Fruit fly (Drosophila melanogaster) whole organism, prepupa: ENCODE results near the gene sinu.
A peak's percentile ranks its signal among the peaks of the same experiment; 100 is the strongest.

Experiments used
- CG10631 ChIP-seq: fragments of 200-800 bp; sonication (Bioruptor generic); optimal IDR thresholded peaks from 2 replicates; lab custom pipeline; 2016; ENCODE audit warnings: missing biosample characterization, missing genetic modification characterization
- CG10669 ChIP-seq: fragments of 200-800 bp; sonication (Bioruptor generic); optimal IDR thresholded peaks from 3 replicates; lab custom pipeline; 2018; ENCODE audit warnings: missing biosample characterization, mild to moderate bottlenecking, missing genetic modification characterization, moderate library complexity
- CG11294 ChIP-seq: fragments of 200-800 bp; sonication (Bioruptor generic); IDR thresholded peaks from 2 replicates; pipeline ENCODE4 v1.3.6; 2022; ENCODE audit warnings: missing biosample characterization, missing genetic modification characterization
- CG15336 ChIP-seq: fragments of 200-800 bp; sonication (Bioruptor generic); IDR thresholded peaks from 2 replicates; pipeline ENCODE4 v1.3.6; 2022; ENCODE audit warnings: missing biosample characterization, missing genetic modification characterization
- CG16779 ChIP-seq: fragments of 200-800 bp; sonication (Bioruptor generic); optimal IDR thresholded peaks from 3 replicates; lab custom pipeline; 2017; ENCODE audit warnings: missing biosample characterization, mild to moderate bottlenecking, missing genetic modification characterization
- CG3032 ChIP-seq: fragments of 200-800 bp; optimal IDR thresholded peaks from 2 replicates; lab custom pipeline; 2019; ENCODE audit warnings: missing biosample characterization, mild to moderate bottlenecking, missing genetic modification characterization, moderate library complexity
- CG32006 ChIP-seq: fragments of 200-800 bp; sonication (Bioruptor generic); optimal IDR thresholded peaks from 3 replicates; lab custom pipeline; 2017; ENCODE audit warnings: missing biosample characterization, mild to moderate bottlenecking, missing genetic modification characterization
- CG34406 ChIP-seq: fragments of 200-800 bp; sonication (Bioruptor generic); optimal IDR thresholded peaks from 3 replicates; lab custom pipeline; 2016; ENCODE audit warnings: missing biosample characterization, missing genetic modification characterization
- CG3919 ChIP-seq: fragments of 200-800 bp; sonication (Bioruptor generic); optimal IDR thresholded peaks from 3 replicates; lab custom pipeline; 2016; ENCODE audit warnings: missing biosample characterization, missing genetic modification characterization
- CG4318 ChIP-seq: fragments of 200-800 bp; sonication (Bioruptor generic); optimal IDR thresholded peaks from 3 replicates; lab custom pipeline; 2017; ENCODE audit warnings: missing biosample characterization, mild to moderate bottlenecking, missing genetic modification characterization
- CG8119 ChIP-seq: fragments of 200-800 bp; sonication (Bioruptor generic); IDR thresholded peaks from 3 replicates; pipeline ENCODE4 v1.3.6; 2022; ENCODE audit warnings: missing biosample characterization, missing genetic modification characterization
- CG8319 ChIP-seq: fragments of 200-800 bp; sonication (Bioruptor generic); optimal IDR thresholded peaks from 3 replicates; lab custom pipeline; 2016; ENCODE audit warnings: missing biosample characterization, missing genetic modification characterization
- CG8632 ChIP-seq: fragments of 200-800 bp; sonication (Bioruptor generic); optimal IDR thresholded peaks from 3 replicates; lab custom pipeline; 2016; ENCODE audit warnings: missing biosample characterization, missing genetic modification characterization
- CG9139 ChIP-seq: fragments of 200-800 bp; sonication (Bioruptor generic); optimal IDR thresholded peaks from 3 replicates; lab custom pipeline; 2017; ENCODE audit warnings: missing biosample characterization, mild to moderate bottlenecking, missing genetic modification characterization
- Eip75B ChIP-seq: fragments of 200-800 bp; sonication (Bioruptor generic); optimal IDR thresholded peaks from 3 replicates; lab custom pipeline; 2016; ENCODE audit warnings: missing biosample characterization, missing genetic modification characterization
- Eip78C ChIP-seq: fragments of 200-800 bp; sonication (Bioruptor generic); peaks from one replicate; lab custom pipeline; 2016; ENCODE audit warnings: missing biosample characterization, missing genetic modification characterization
- Eip93F ChIP-seq: fragments of 200-800 bp; sonication (Bioruptor generic); optimal IDR thresholded peaks from 2 replicates; lab custom pipeline; 2016; ENCODE audit warnings: missing biosample characterization, mild to moderate bottlenecking, missing genetic modification characterization
- Ets96B ChIP-seq: fragments of 200-800 bp; optimal IDR thresholded peaks from 2 replicates; lab custom pipeline; 2019; ENCODE audit warnings: missing biosample characterization, mild to moderate bottlenecking, missing genetic modification characterization, moderate library complexity
- Gug ChIP-seq: fragments of 200-800 bp; sonication (Bioruptor generic); IDR thresholded peaks from 2 replicates; pipeline ENCODE4 v1.3.6; 2022; ENCODE audit warnings: missing biosample characterization, missing genetic modification characterization
- Hr38 ChIP-seq: sonication (Bioruptor generic); optimal IDR thresholded peaks from 2 replicates; lab custom pipeline; 2016; ENCODE audit warnings: missing biosample characterization, missing genetic modification characterization
- Lpt ChIP-seq: fragments of 200-800 bp; sonication (Bioruptor generic); optimal IDR thresholded peaks from 3 replicates; lab custom pipeline; 2016; ENCODE audit warnings: missing biosample characterization, missing genetic modification characterization
- Smox ChIP-seq: fragments of 200-800 bp; sonication (Bioruptor generic); optimal IDR thresholded peaks from 3 replicates; lab custom pipeline; 2016; ENCODE audit warnings: missing biosample characterization, missing genetic modification characterization
- Sox102F ChIP-seq: fragments of 200-800 bp; sonication (Bioruptor generic); optimal IDR thresholded peaks from 2 replicates; lab custom pipeline; 2016; ENCODE audit warnings: missing biosample characterization, mild to moderate bottlenecking, missing genetic modification characterization
- Sox14 ChIP-seq: fragments of 200-800 bp; sonication (Bioruptor generic); optimal IDR thresholded peaks from 3 replicates; lab custom pipeline; 2016; ENCODE audit warnings: missing biosample characterization, missing genetic modification characterization
- achi ChIP-seq: fragments of 200-800 bp; sonication (Bioruptor generic); optimal IDR thresholded peaks from 3 replicates; lab custom pipeline; 2016; ENCODE audit warnings: missing biosample characterization, missing genetic modification characterization
- acj6 ChIP-seq: fragments of 200-800 bp; sonication (Bioruptor generic); optimal IDR thresholded peaks from 3 replicates; lab custom pipeline; 2016; ENCODE audit warnings: missing biosample characterization, missing genetic modification characterization
- cyc ChIP-seq: fragments of 200-800 bp; sonication (Bioruptor generic); optimal IDR thresholded peaks from 3 replicates; lab custom pipeline; 2016; ENCODE audit warnings: missing biosample characterization, missing genetic modification characterization
- dac ChIP-seq: fragments of 200-800 bp; sonication (Bioruptor generic); optimal IDR thresholded peaks from 2 replicates; lab custom pipeline; 2017; ENCODE audit warnings: missing biosample characterization, mild to moderate bottlenecking, missing genetic modification characterization
- eg ChIP-seq: fragments of 200-800 bp; sonication (Bioruptor generic); IDR thresholded peaks from 3 replicates; pipeline ENCODE4 v1.3.6; 2022; ENCODE audit warnings: missing biosample characterization, missing genetic modification characterization
- esn ChIP-seq: fragments of 200-800 bp; sonication (Bioruptor generic); optimal IDR thresholded peaks from 2 replicates; lab custom pipeline; 2016; ENCODE audit warnings: missing biosample characterization, mild to moderate bottlenecking, missing genetic modification characterization, moderate library complexity
- fd59A ChIP-seq: fragments of 200-800 bp; sonication (Bioruptor generic); optimal IDR thresholded peaks from 2 replicates; lab custom pipeline; 2017; ENCODE audit warnings: missing biosample characterization, mild to moderate bottlenecking, missing genetic modification characterization, missing genetic modification reagents
- fd85E ChIP-seq: fragments of 200-800 bp; sonication (Bioruptor generic); optimal IDR thresholded peaks from 3 replicates; lab custom pipeline; 2016; ENCODE audit warnings: missing biosample characterization, missing genetic modification characterization
- fkh ChIP-seq: fragments of 200-800 bp; sonication (Bioruptor generic); optimal IDR thresholded peaks from 3 replicates; lab custom pipeline; 2017; ENCODE audit warnings: missing biosample characterization, mild to moderate bottlenecking, missing genetic modification characterization, moderate library complexity
- lz ChIP-seq: fragments of 200-800 bp; sonication (Bioruptor generic); optimal IDR thresholded peaks from 3 replicates; lab custom pipeline; 2016; ENCODE audit warnings: missing biosample characterization, missing genetic modification characterization
- pdm3 ChIP-seq: fragments of 200-800 bp; sonication (Bioruptor generic); optimal IDR thresholded peaks from 3 replicates; lab custom pipeline; 2016; ENCODE audit warnings: missing biosample characterization, missing genetic modification characterization
- salr ChIP-seq, 2 experiments: fragments of 200-800 bp; sonication (Bioruptor generic); optimal IDR thresholded peaks; 3 replicates each; lab custom pipeline; 2016 to 2018; ENCODE audit warnings: missing biosample characterization in 2 of 2, missing genetic modification characterization in 2 of 2, mild to moderate bottlenecking in 1 of 2
- spab ChIP-seq: fragments of 200-800 bp; sonication (Bioruptor generic); optimal IDR thresholded peaks from 2 replicates; lab custom pipeline; 2017; ENCODE audit warnings: missing biosample characterization, mild to moderate bottlenecking, missing genetic modification characterization, missing genetic modification reagents
- svp ChIP-seq: fragments of 200-800 bp; sonication (Bioruptor generic); peaks from one replicate; lab custom pipeline; 2016; ENCODE audit warnings: missing biosample characterization, missing genetic modification characterization
- topi ChIP-seq: fragments of 200-800 bp; sonication (Bioruptor generic); optimal IDR thresholded peaks from 3 replicates; lab custom pipeline; 2016; ENCODE audit warnings: missing biosample characterization, missing genetic modification characterization

The sinu gene

dm6 chr3L:5568361-5568760 is 7.0 kb upstream of the sinu start:
- TF ChIP-seq CG4318 (GFP tag; lab: Kevin White, UChicago) (no peak), CG8632 (GFP tag; lab: Kevin White, UChicago) (no peak), Sox14 (GFP tag; lab: Kevin White, UChicago) (no peak), Sox102F (GFP tag; lab: Kevin White, UChicago) (no peak), pdm3 (GFP tag; lab: Kevin White, UChicago) (no peak)

DNA sequence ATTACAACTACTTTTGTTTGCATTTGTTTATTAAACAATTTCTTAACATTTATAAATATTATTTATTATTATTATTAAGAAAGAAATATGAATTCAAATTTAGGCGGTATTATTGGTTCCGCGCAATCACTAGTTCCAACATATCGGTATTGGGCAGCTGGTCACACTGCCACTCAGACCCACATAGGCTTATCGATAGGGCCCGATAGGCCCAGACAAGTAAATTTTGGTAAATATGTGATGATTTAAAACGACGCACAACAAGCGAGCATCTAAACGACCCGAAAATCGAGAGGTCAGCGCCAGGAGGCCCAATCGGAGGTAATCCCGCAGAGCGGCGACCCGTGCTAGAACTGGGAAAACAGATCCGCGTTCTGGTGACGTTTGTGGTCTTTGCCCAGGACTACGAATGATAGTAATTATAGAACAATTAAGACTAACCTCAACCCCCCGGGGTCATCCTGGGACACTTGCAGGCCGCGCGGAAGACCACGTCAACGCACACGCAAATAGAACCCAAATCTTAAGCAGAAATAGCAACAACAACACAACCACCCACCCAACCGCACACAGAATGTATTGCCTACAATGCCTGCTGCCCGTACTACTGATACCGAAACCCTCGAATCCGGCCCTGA is 3.8 kb upstream of the sinu start, which contains the start of gene bc10:
TSS of gene bc10 (plus strand) at position 181 of the 638 bp plus-strand sequence.
- no peak for TF ChIP-seq CG16779 (tag; lab: Kevin White, UChicago)
- TF ChIP-seq fkh: peak; percentile 37
- TF ChIP-seq svp: peak; percentile 88
- no peak for TF ChIP-seq fd59A (GFP tag; lab: Kevin White, UChicago)
- peak; percentile 55 for TF ChIP-seq Eip78C
- TF ChIP-seq Sox14 (GFP tag; lab: Kevin White, UChicago): peak; percentile 3
- TF ChIP-seq CG34406: no peak
- TF ChIP-seq lz (GFP tag; lab: Kevin White, UChicago): no peak

DNA sequence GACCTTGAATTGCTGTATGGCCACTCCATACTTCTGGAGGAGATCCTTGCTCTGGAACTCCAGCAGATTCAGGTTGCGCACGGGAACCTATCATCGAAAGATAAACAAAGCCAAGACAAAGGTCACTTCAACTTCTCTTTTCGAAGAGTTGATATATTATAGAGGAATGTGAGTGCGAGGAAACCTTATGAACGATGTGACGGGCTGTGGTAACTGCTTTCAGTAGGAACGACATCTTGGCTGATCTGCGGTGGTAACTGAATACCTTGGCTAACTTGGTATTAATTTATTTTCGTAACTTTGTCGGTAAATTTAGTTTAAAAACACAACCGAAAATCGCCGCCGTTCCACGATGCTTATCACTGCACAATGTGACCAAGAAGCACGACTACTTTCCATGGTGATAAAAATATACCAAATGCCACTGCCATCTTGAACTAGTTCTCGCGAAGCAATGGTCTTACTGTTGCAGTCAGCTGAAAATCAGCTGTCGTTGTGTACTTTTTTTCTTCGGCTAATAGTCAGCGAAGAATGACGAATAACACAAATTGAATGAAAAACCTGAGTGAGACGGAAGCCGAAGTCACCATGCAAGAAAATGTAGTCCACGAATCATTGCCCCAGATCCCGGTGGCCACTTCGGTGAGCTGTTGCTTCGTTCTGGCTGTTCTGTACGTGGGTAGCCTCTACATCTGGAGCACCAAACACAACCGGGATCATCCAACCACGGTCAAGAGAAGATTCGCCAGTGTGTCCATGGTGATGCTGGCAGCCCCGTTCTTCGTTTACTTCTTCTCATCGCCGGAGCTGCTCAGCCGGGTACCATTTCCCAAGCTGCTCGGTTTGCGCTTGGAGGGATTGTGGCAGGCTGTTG is 2.1 kb upstream of the sinu start, which contains the start of the genes ScsbetaG and Sras:
TSS of gene ScsbetaG (minus strand) at position 383 of the 874 bp plus-strand sequence.
TSS of gene Sras (plus strand) at position 466 of the 874 bp plus-strand sequence.
- no peak for TF ChIP-seq dac
- TF ChIP-seq esn (GFP tag; lab: Kevin White, UChicago): peak; percentile 3
- no peak for TF ChIP-seq CG10669 (GFP tag; lab: Kevin White, UChicago)
- peak; percentile 45 for TF ChIP-seq Sox14 (GFP tag; lab: Kevin White, UChicago)
- no peak; the same call in 1 of the 2 replicates for TF ChIP-seq CG15336 (GFP tag; lab: Robert Waterston, UW)
- TF ChIP-seq CG16779 (tag; lab: Kevin White, UChicago): no peak
- no peak for TF ChIP-seq Eip93F (GFP tag; lab: Kevin White, UChicago)
- TF ChIP-seq svp: peak; percentile 75
- no peak for TF ChIP-seq eg (GFP tag; lab: Robert Waterston, UW)
- TF ChIP-seq fkh: peak; percentile 69
- TF ChIP-seq spab: no peak
- no peak for TF ChIP-seq Ets96B (tag; lab: Kevin White, UChicago)

- TF ChIP-seq CG11294: no peak
- no peak for TF ChIP-seq CG8319 (GFP tag; lab: Kevin White, UChicago)
- TF ChIP-seq fd85E: no peak
- peak; percentile 97 for TF ChIP-seq svp
- TF ChIP-seq CG16779 (tag; lab: Kevin White, UChicago): no peak
- TF ChIP-seq Lpt (GFP tag; lab: Kevin White, UChicago): no peak
- no peak for TF ChIP-seq CG8119 (GFP tag; lab: Robert Waterston, UW)
These were observed 1.2 kb upstream of the sinu start for dm6 chr3L:5562584-5562983.

DNA sequence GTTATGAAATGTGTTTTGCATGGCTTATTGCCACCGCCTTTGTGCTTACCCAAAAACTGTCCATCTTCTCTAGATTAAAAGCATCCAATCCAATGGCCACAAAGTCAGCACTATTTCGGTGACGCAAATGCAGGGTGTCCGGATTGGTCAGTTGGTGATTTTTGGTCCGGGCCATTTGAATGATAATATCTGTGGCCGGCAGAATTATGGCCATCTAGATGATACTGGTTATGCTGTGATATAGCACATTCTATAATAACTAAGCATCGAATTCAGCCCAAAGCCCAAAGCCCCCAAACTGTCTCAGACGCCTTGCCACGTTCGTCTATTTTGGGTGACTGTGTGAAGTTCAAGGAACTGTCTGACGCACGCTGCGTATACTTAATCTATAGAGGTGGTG is 5.2 kb downstream of the sinu start:
- no peak for TF ChIP-seq dac
- TF ChIP-seq CG8319 (GFP tag; lab: Kevin White, UChicago): no peak
- TF ChIP-seq Gug (GFP tag; lab: Robert Waterston, UW): no peak
- TF ChIP-seq achi (GFP tag; lab: Kevin White, UChicago): no peak
- no peak for TF ChIP-seq acj6 (GFP tag; lab: Kevin White, UChicago)
- no peak for TF ChIP-seq Hr38 (GFP tag; lab: Kevin White, UChicago)
- no peak for TF ChIP-seq Eip75B (GFP tag; lab: Kevin White, UChicago)
- TF ChIP-seq CG3032: no peak
- TF ChIP-seq CG10631 (GFP tag; lab: Kevin White, UChicago): no peak
- TF ChIP-seq CG32006 (GFP tag; lab: Kevin White, UChicago): no peak
- TF ChIP-seq lz (GFP tag; lab: Kevin White, UChicago): no peak
- TF ChIP-seq Sox14 (GFP tag; lab: Kevin White, UChicago): no peak
- TF ChIP-seq pdm3 (GFP tag; lab: Kevin White, UChicago): no peak
- no peak for TF ChIP-seq cyc (GFP tag; lab: Kevin White, UChicago)
- TF ChIP-seq topi: no peak
- TF ChIP-seq fd59A (GFP tag; lab: Kevin White, UChicago): no peak
- no peak for TF ChIP-seq CG3919
- no peak for TF ChIP-seq Smox (GFP tag; lab: Kevin White, UChicago)
- TF ChIP-seq salr (GFP tag; optimal IDR thresholded peaks at IDR 0.05; lab: Kevin White, UChicago): no peak
- no peak for TF ChIP-seq CG9139 (GFP tag; lab: Kevin White, UChicago)
